Worm (Caenorhabditis elegans): Measurements from ENCODE around the gene dsl-1.

DNA sequence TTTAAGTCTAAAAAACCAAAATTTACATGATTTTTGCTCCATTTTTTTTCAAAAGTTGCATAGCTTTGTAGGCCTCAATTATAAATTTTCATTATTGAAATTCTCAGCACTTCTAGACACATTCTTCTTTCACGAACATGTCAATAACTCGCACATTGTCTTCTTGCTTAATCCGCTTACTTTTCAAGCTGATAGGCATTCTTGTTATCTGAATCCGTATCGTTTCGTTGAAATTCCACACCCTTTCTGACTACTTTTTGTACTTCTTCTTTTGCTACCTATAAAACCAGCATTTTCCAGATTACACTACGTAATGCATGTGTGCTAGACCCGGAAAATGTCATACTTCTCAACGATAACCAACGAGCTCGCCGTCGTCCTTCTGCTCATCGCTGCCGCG is 8.4 kb upstream of the dsl-1 start, which contains the start of gene W09G12.9:
- TF ChIP-seq dao-5 (tag; optimal IDR thresholded peaks at IDR 0.05): no peak
- TF ChIP-seq W03F9.2 (tag; optimal IDR thresholded peaks at IDR 0.05): no peak
- TF ChIP-seq him-1 (tag; optimal IDR thresholded peaks at IDR 0.05): no peak
